Worm (Caenorhabditis elegans) whole organism, L3 larva: ENCODE results near the gene dph-7.

Experiments used
- R02D3.7 ChIP-seq: fragments of 150-350 bp; optimal IDR thresholded peaks from 2 replicates; lab custom pipeline; 2014; ENCODE audit warnings: missing biosample characterization, missing genetic modification characterization
- aly-2 ChIP-seq: fragments of 150-350 bp; optimal IDR thresholded peaks from 2 replicates; lab custom pipeline; 2014; ENCODE audit warnings: missing biosample characterization, missing genetic modification characterization
- ama-1 ChIP-seq: fragments of 150-350 bp; optimal IDR thresholded peaks from 2 replicates; lab custom pipeline; 2018
- ceh-16 ChIP-seq: sonication (generic microtip); optimal IDR thresholded peaks from 2 replicates; lab custom pipeline; 2017; ENCODE audit warnings: missing biosample characterization, missing genetic modification characterization
- elt-1 ChIP-seq: fragments of 150-350 bp; optimal IDR thresholded peaks from 2 replicates; lab custom pipeline; 2014; ENCODE audit warnings: missing biosample characterization, missing genetic modification characterization
- elt-2 ChIP-seq: sonication (generic microtip); optimal IDR thresholded peaks from 2 replicates; lab custom pipeline; 2016; ENCODE audit warnings: missing genetic modification reagents, mild to moderate bottlenecking, missing genetic modification characterization, missing compliant biosample characterization
- lin-15B ChIP-seq: fragments of 150-350 bp; optimal IDR thresholded peaks from 2 replicates; lab custom pipeline; 2014; ENCODE audit warnings: missing biosample characterization, missing genetic modification characterization
- nhr-11 ChIP-seq: fragments of 150-350 bp; optimal IDR thresholded peaks from 2 replicates; lab custom pipeline; 2014; ENCODE audit warnings: missing biosample characterization, missing genetic modification characterization
- nhr-25 ChIP-seq: sonication (generic microtip); optimal IDR thresholded peaks from 2 replicates; lab custom pipeline; 2017; ENCODE audit warnings: missing biosample characterization, missing genetic modification characterization
- unc-39 ChIP-seq: sonication (generic microtip); optimal IDR thresholded peaks from 4 replicates; lab custom pipeline; 2017; ENCODE audit warnings: missing biosample characterization, missing genetic modification characterization
- unc-62 ChIP-seq: fragments of 150-350 bp; sonication (generic microtip); optimal IDR thresholded peaks from 4 replicates; lab custom pipeline; 2014; ENCODE audit warnings: missing biosample characterization, missing genetic modification reagents, missing genetic modification characterization
- zag-1 ChIP-seq: fragments of 150-350 bp; optimal IDR thresholded peaks from 2 replicates; lab custom pipeline; 2014; ENCODE audit warnings: missing biosample characterization, missing genetic modification characterization
- ztf-11 ChIP-seq: fragments of 150-350 bp; optimal IDR thresholded peaks from 2 replicates; lab custom pipeline; 2014; ENCODE audit warnings: missing biosample characterization, missing genetic modification characterization
- ztf-4 ChIP-seq: fragments of 150-350 bp; optimal IDR thresholded peaks from 2 replicates; lab custom pipeline; 2014; ENCODE audit warnings: missing biosample characterization, missing genetic modification characterization

DNA sequence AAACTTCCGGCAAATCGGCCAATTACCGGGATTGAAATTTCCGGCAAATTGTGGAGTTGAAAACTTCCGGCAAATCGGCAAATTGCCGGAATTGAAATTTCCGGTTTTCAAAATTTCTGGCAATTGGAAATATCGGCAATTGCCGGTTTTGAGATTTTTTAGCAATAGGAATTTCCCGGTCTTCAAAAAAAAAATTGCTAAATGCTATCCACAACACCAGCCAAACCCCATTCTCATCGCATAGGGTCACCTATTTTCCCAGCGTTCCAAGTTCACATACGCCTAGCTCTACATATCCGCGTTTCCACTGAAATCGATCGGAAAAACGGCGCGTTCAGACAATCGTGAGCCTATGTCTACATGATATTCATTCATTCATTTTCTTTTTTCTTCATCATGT, 29.5 kb upstream of the dph-7 start, which contains the start of gene F56A8.8:
- TF ChIP-seq elt-2 (tag; lab: Kevin White, UChicago) (no peak), nhr-11 (tag; lab: Kevin White, UChicago) (no peak), nhr-25 (tag; lab: Kevin White, UChicago) (no peak), ama-1 (lab: Kevin White, UChicago) (no peak), aly-2 (tag; lab: Kevin White, UChicago) (no peak), ztf-4 (no peak), elt-1 (tag; lab: Kevin White, UChicago) (no peak), lin-15B (no peak), ceh-16 (no peak), unc-39 (no peak), R02D3.7 (tag; lab: Kevin White, UChicago) (no peak), ztf-11 (tag; lab: Kevin White, UChicago) (no peak), unc-62 (GFP tag; lab: Kevin White, UChicago) (no peak), zag-1 (no peak)
